Fruit fly (Drosophila melanogaster): ENCODE results near the gene Gr2a.

DNA sequence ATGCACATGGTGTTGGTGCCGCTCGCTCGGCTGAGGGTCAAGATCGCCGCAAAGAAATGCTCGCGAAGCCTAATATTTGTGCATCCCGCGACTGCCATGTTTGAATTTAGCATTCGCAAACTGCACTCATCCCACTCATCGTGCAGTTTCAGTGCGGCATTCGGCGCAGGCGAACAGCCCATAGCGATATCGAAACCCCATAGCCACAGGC lies 15.1 kb downstream of the Gr2a start, which contains the start of gene CG14778:
- TF ChIP-seq CG7101 (tag; optimal IDR thresholded peaks at IDR 0.05) (no peak), cic (GFP tag; optimal IDR thresholded peaks at IDR 0.05) (no peak), toe (GFP tag; optimal IDR thresholded peaks at IDR 0.05) (no peak), CG12768 (GFP tag; optimal IDR thresholded peaks at IDR 0.05) (no peak), CG7045 (GFP tag; optimal IDR thresholded peaks at IDR 0.05) (no peak), CG33017 (tag; optimal IDR thresholded peaks at IDR 0.05) (no peak), CG5204 (GFP tag; optimal IDR thresholded peaks at IDR 0.05) (no peak), pad (GFP tag; optimal IDR thresholded peaks at IDR 0.05) (no peak), kay (GFP tag; ENCODE audit: borderline replicate concordance) (no peak), Mnt (GFP tag; optimal IDR thresholded peaks at IDR 0.05) (no peak), CG14711 (tag; optimal IDR thresholded peaks at IDR 0.05) (no peak), CG11617 (GFP tag; optimal IDR thresholded peaks at IDR 0.05) (no peak), Hr96 (GFP tag; optimal IDR thresholded peaks at IDR 0.05) (no peak), CG1620 (GFP tag; optimal IDR thresholded peaks at IDR 0.05) (no peak)
